Fruit fly (Drosophila melanogaster): ENCODE data around the gene Tudor-SN.
A peak's percentile ranks its signal among the peaks of the same experiment; 100 is the strongest.

dm6 chr3L:311607-312006 is 47.4 kb upstream of the Tudor-SN start:
- TF ChIP-seq Abd-B (GFP tag; optimal IDR thresholded peaks at IDR 0.05) = no peak
- TF ChIP-seq foxo (GFP tag; optimal IDR thresholded peaks at IDR 0.05) = no peak
- no peak for TF ChIP-seq psq (GFP tag; optimal IDR thresholded peaks at IDR 0.05)
- no peak for TF ChIP-seq tai (GFP tag; optimal IDR thresholded peaks at IDR 0.05)
- TF ChIP-seq HLH106 (tag; optimal IDR thresholded peaks at IDR 0.05) = no peak
- no peak for TF ChIP-seq lola (GFP tag; optimal IDR thresholded peaks at IDR 0.05)
- no peak for TF ChIP-seq fru (GFP tag; optimal IDR thresholded peaks at IDR 0.05)
- no peak for TF ChIP-seq Vsx2 (GFP tag; optimal IDR thresholded peaks at IDR 0.05; ENCODE audit: partially characterized antibody)
- peak; percentile 50 for TF ChIP-seq Hr83 (GFP tag; optimal IDR thresholded peaks at IDR 0.05; ENCODE audit: poor library complexity, severe bottlenecking)
